Worm (Caenorhabditis elegans) whole organism, young adult: ENCODE results near the gene srbc-56.

Source experiments
- C17E4.6 ChIP-seq: fragments of 200-800 bp; sonication (Bioruptor generic); IDR thresholded peaks from 2 replicates; pipeline ENCODE4 v1.3.6; 2022; ENCODE audit warnings: missing genetic modification reagents, missing genetic modification characterization, missing compliant biosample characterization
- K11D2.4 ChIP-seq: fragments of 200-800 bp; sonication (Bioruptor generic); IDR thresholded peaks from 2 replicates; pipeline ENCODE4 v1.3.6; 2022; ENCODE audit warnings: missing genetic modification reagents, missing genetic modification characterization, missing compliant biosample characterization
- attf-5 ChIP-seq: fragments of 200-800 bp; sonication (Bioruptor generic); optimal IDR thresholded peaks from 2 replicates; lab custom pipeline; 2018; ENCODE audit warnings: mild to moderate bottlenecking, missing genetic modification characterization, missing compliant biosample characterization
- ets-4 ChIP-seq: fragments of 200-800 bp; sonication (Bioruptor generic); optimal IDR thresholded peaks from 2 replicates; lab custom pipeline; 2018; ENCODE audit warnings: mild to moderate bottlenecking, missing genetic modification characterization, missing compliant biosample characterization
- madf-8 ChIP-seq: fragments of 200-800 bp; sonication (Bioruptor generic); conservative IDR thresholded peaks from 2 replicates; pipeline ENCODE4 v1.3.6; 2022; ENCODE audit warnings: missing genetic modification reagents, missing genetic modification characterization, missing compliant biosample characterization
- nfya-1 ChIP-seq: sonication (generic microtip); optimal IDR thresholded peaks from 2 replicates; lab custom pipeline; 2017; ENCODE audit warnings: antibody characterized with exemption, missing compliant biosample characterization, missing genetic modification characterization, borderline replicate concordance; ENCODE audit not compliant: insufficient read depth
- nfya-2 ChIP-seq: fragments of 200-800 bp; sonication (Bioruptor generic); IDR thresholded peaks from 2 replicates; pipeline ENCODE4 v1.3.6; 2022; ENCODE audit warnings: missing genetic modification reagents, missing genetic modification characterization, missing compliant biosample characterization
- unc-130 ChIP-seq: sonication (generic microtip); optimal IDR thresholded peaks from 2 replicates; lab custom pipeline; 2016; ENCODE audit warnings: missing genetic modification reagents, missing genetic modification characterization, missing compliant biosample characterization
- unc-62 ChIP-seq: fragments of 150-350 bp; optimal IDR thresholded peaks from 2 replicates; lab custom pipeline; 2014; ENCODE audit warnings: missing biosample characterization, missing genetic modification reagents, missing genetic modification characterization

DNA sequence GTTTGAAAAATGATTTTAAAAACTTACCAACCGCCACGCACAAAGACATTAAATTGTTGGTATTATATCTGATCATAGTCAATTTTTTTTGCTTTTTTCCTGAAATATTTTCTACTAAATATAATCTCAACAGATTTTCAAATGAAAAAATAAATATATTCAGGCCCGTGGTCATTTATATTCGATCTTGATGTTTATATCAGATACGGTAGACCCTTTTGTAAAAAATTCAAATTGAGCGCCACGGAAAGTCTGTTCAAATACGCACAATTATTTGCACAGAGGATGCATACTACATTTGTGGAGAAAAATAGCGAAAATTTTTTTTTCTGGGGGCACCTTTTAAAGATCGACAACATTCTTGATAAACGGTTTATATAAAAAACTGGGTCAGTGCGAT is 39.1 kb downstream of the srbc-56 start, which contains the start of gene T26E4.4:
- TF ChIP-seq ets-4 (GFP tag; lab: Kevin White, UChicago) (no peak), unc-62 (GFP tag; lab: Kevin White, UChicago) (no peak), nfya-2 (no peak), attf-5 (GFP tag; lab: Kevin White, UChicago) (no peak), nfya-1 (tag; lab: Kevin White, UChicago) (no peak), K11D2.4 (GFP tag; lab: Robert Waterston, UW) (no peak), madf-8 (GFP tag; lab: Robert Waterston, UW) (no peak), unc-130 (no peak), C17E4.6 (GFP tag; lab: Robert Waterston, UW) (no peak)
